Fruit fly (Drosophila melanogaster): Measurements from ENCODE around the gene Pgant4.

The Pgant4 gene

dm6 chr2L:3472242-3472641, at the start of gene Pgant4 (continued):
- TF ChIP-seq CG7745 (tag; optimal IDR thresholded peaks at IDR 0.05) (no peak), CG18599 (GFP tag; optimal IDR thresholded peaks at IDR 0.05) (no peak), pnt (GFP tag; optimal IDR thresholded peaks at IDR 0.05) (peak; percentile 33), vnd (GFP tag; IDR thresholded peaks at IDR 0.05; ENCODE audit: partially characterized antibody) (no peak), Elba2 (GFP tag; optimal IDR thresholded peaks at IDR 0.05) (peak; percentile 55), Spps (tag; optimal IDR thresholded peaks at IDR 0.05) (no peak), Stat92E (GFP tag; optimal IDR thresholded peaks at IDR 0.05) (no peak), HHEX (GFP tag; optimal IDR thresholded peaks at IDR 0.05) (peak; percentile 64), CG2202 (tag; optimal IDR thresholded peaks at IDR 0.05) (no peak), CG8290 (GFP tag; optimal IDR thresholded peaks at IDR 0.05) (peak; percentile 62), CG8290 (tag; optimal IDR thresholded peaks at IDR 0.05) (peak in 1 of 2 experiments; percentile 75), jumu (GFP tag; optimal IDR thresholded peaks at IDR 0.05) (no peak), eve (GFP tag; optimal IDR thresholded peaks at IDR 0.05) (no peak), al (GFP tag; IDR thresholded peaks at IDR 0.05) (no peak), CG14710 (tag; optimal IDR thresholded peaks at IDR 0.05) (no peak), CG17328 (GFP tag; IDR thresholded peaks at IDR 0.05) (peak; percentile 60), nerfin-2 (GFP tag; IDR thresholded peaks at IDR 0.05; ENCODE audit: partially characterized antibody) (no peak), Myb (GFP tag; optimal IDR thresholded peaks at IDR 0.05) (peak; percentile 27), ewg (GFP tag; optimal IDR thresholded peaks at IDR 0.05) (no peak), Dbx (GFP tag; IDR thresholded peaks at IDR 0.05) (peak; percentile 84), CG9797 (GFP tag; optimal IDR thresholded peaks at IDR 0.05) (no peak), bsh (GFP tag; optimal IDR thresholded peaks at IDR 0.05) (peak in 1 of 2 experiments; percentile 40), Dip2 (GFP tag; IDR thresholded peaks at IDR 0.05) (peak; percentile 98), CG17912 (GFP tag; optimal IDR thresholded peaks at IDR 0.05) (peak; percentile 73), az2 (GFP tag; optimal IDR thresholded peaks at IDR 0.05) (peak; percentile 71), CG33213 (GFP tag; optimal IDR thresholded peaks at IDR 0.05) (peak; percentile 35), lola (GFP tag; optimal IDR thresholded peaks at IDR 0.05) (no peak), CG12744 (GFP tag; optimal IDR thresholded peaks at IDR 0.05) (peak; percentile 45), Med (GFP tag) (peak; percentile 83), CG7928 (GFP tag; optimal IDR thresholded peaks at IDR 0.05) (no peak), Oli (tag; optimal IDR thresholded peaks at IDR 0.05) (peak; percentile 30), CG3163 (GFP tag; optimal IDR thresholded peaks at IDR 0.05) (no peak), CG17186 (GFP tag; optimal IDR thresholded peaks at IDR 0.05) (peak; percentile 21), Six4 (GFP tag; optimal IDR thresholded peaks at IDR 0.05) (no peak), CG2199 (GFP tag; IDR thresholded peaks at IDR 0.05) (peak; percentile 79), row (GFP tag; IDR thresholded peaks at IDR 0.05) (0 out of 3 replicates have a peak, but pooled peaks have one; percentile 25), ssp (GFP tag; IDR thresholded peaks at IDR 0.05) (0 out of 2 replicates have a peak, but pooled peaks have one; percentile 26), CG16779 (GFP tag; IDR thresholded peaks at IDR 0.05) (no peak), peb (GFP tag; IDR thresholded peaks at IDR 0.05) (peak; percentile 6; the same call in 1 of the 2 replicates), usp (GFP tag; optimal IDR thresholded peaks at IDR 0.05) (no peak), Jarid2 (GFP tag; optimal IDR thresholded peaks at IDR 0.05) (no peak), knrl (GFP tag; IDR thresholded peaks at IDR 0.05; ENCODE audit: partially characterized antibody) (no peak; the same call in 2 of the 3 replicates), CG14014 (GFP tag; IDR thresholded peaks at IDR 0.05) (peak; percentile 54; the same call in 1 of the 2 replicates), oc (tag; optimal IDR thresholded peaks at IDR 0.05) (no peak), onecut (GFP tag; IDR thresholded peaks at IDR 0.05) (peak; percentile 82), cato (GFP tag; optimal IDR thresholded peaks at IDR 0.05; ENCODE audit: borderline replicate concordance) (peak; percentile 3), H15 (GFP tag; IDR thresholded peaks at IDR 0.05) (peak; percentile 69; the same call in 2 of the 3 replicates), Ptx1 (GFP tag; IDR thresholded peaks at IDR 0.05) (peak; percentile 78), gce (GFP tag; IDR thresholded peaks at IDR 0.05) (no peak; the same call in 2 of the 3 replicates), Hand (GFP tag; optimal IDR thresholded peaks at IDR 0.05) (no peak), CG10274 (GFP tag; optimal IDR thresholded peaks at IDR 0.05) (no peak)
